Worm (Caenorhabditis elegans) whole organism, midembryonic: ENCODE results near the gene F30B5.11.

Experiments
- T22C8.4 ChIP-seq: fragments of 200-800 bp; sonication (Bioruptor generic); IDR thresholded peaks from 2 replicates; pipeline ENCODE4 v1.3.6; 2022; ENCODE audit warnings: missing genetic modification characterization, missing compliant biosample characterization
- cog-1 ChIP-seq: sonication (generic microtip); optimal IDR thresholded peaks from 2 replicates; lab custom pipeline; 2016; ENCODE audit warnings: missing genetic modification characterization, missing compliant biosample characterization
- flt-1 ChIP-seq: fragments of 200-800 bp; sonication (Bioruptor generic); IDR thresholded peaks from 2 replicates; pipeline ENCODE4 v1.3.6; 2022; ENCODE audit warnings: missing genetic modification characterization, missing compliant biosample characterization
- klf-2 ChIP-seq: fragments of 200-800 bp; sonication (Bioruptor generic); conservative IDR thresholded peaks from 2 replicates; pipeline ENCODE4 v1.3.6; 2022; ENCODE audit warnings: missing genetic modification reagents, missing genetic modification characterization, missing compliant biosample characterization
- med-1 ChIP-seq: sonication (generic microtip); optimal IDR thresholded peaks from 2 replicates; lab custom pipeline; 2017; ENCODE audit warnings: missing genetic modification characterization, mild to moderate bottlenecking, missing compliant biosample characterization, antibody characterized with exemption, missing genetic modification reagents; ENCODE audit not compliant: insufficient read depth
- tab-1 ChIP-seq: fragments of 200-800 bp; sonication (Bioruptor generic); IDR thresholded peaks from 2 replicates; pipeline ENCODE4 v1.3.6; 2022; ENCODE audit warnings: missing genetic modification characterization, missing compliant biosample characterization
- ztf-29 ChIP-seq: fragments of 200-800 bp; sonication (Bioruptor generic); IDR thresholded peaks from 2 replicates; pipeline ENCODE4 v1.3.6; 2022; ENCODE audit warnings: missing genetic modification reagents, missing genetic modification characterization, missing compliant biosample characterization

ce11 chrIV:4265224-4265623 is 45.3 kb upstream of the F30B5.11 start, which contains the start of gene F36A4.5:
- TF ChIP-seq klf-2, result no peak
- TF ChIP-seq T22C8.4 (GFP tag; lab: Robert Waterston, UW), result no peak
- no peak for TF ChIP-seq med-1 (GFP tag; lab: Kevin White, UChicago)
- TF ChIP-seq flt-1 (GFP tag; lab: Robert Waterston, UW), result no peak
- no peak for TF ChIP-seq cog-1 (tag; lab: Kevin White, UChicago)
- TF ChIP-seq ztf-29, result no peak
- TF ChIP-seq tab-1 (GFP tag; lab: Robert Waterston, UW), result no peak
